Worm (Caenorhabditis elegans) whole organism, early embryonic: ENCODE results near the gene R10E8.2.
"Not testable (repeated sequence)": the region's sequence is repeated elsewhere in the genome, so short reads cannot be mapped to it uniquely, and the experiment has no call there.

Source experiments
- B0310.2 ChIP-seq: sonication (generic microtip); optimal IDR thresholded peaks from 2 replicates; lab custom pipeline; 2016; ENCODE audit warnings: mild to moderate bottlenecking, missing genetic modification characterization, missing compliant biosample characterization
- F13C5.2 ChIP-seq: sonication (generic microtip); optimal IDR thresholded peaks from 2 replicates; lab custom pipeline; 2017; ENCODE audit warnings: mild to moderate bottlenecking, missing genetic modification characterization, inconsistent platforms, missing compliant biosample characterization
- aly-1 ChIP-seq: sonication (generic microtip); optimal IDR thresholded peaks from 2 replicates; lab custom pipeline; 2016; ENCODE audit warnings: missing genetic modification characterization, missing compliant biosample characterization
- ama-1 ChIP-seq: fragments of 150-350 bp; optimal IDR thresholded peaks from 2 replicates; lab custom pipeline; 2014
- ceh-13 ChIP-seq: fragments of 200-800 bp; sonication (Bioruptor generic); optimal IDR thresholded peaks from 2 replicates; lab custom pipeline; 2018; ENCODE audit warnings: mild to moderate bottlenecking, missing genetic modification characterization, missing compliant biosample characterization
- ceh-36 ChIP-seq: sonication (generic microtip); optimal IDR thresholded peaks from 2 replicates; lab custom pipeline; 2016; ENCODE audit warnings: missing genetic modification characterization, inconsistent platforms, missing compliant biosample characterization
- ets-7 ChIP-seq: sonication (generic microtip); optimal IDR thresholded peaks from 2 replicates; lab custom pipeline; 2016; ENCODE audit warnings: missing genotype, missing genetic modification characterization, missing compliant biosample characterization
- flt-1 ChIP-seq: fragments of 200-800 bp; sonication (Bioruptor generic); IDR thresholded peaks from 2 replicates; pipeline ENCODE4 v1.3.6; 2022; ENCODE audit warnings: missing genetic modification characterization, missing compliant biosample characterization
- hmbx-1 ChIP-seq: sonication (generic microtip); optimal IDR thresholded peaks from 2 replicates; lab custom pipeline; 2016; ENCODE audit warnings: mild to moderate bottlenecking, missing genetic modification characterization, missing compliant biosample characterization
- hmg-4 ChIP-seq: fragments of 200-800 bp; sonication (Bioruptor generic); optimal IDR thresholded peaks from 2 replicates; lab custom pipeline; 2018; ENCODE audit warnings: mild to moderate bottlenecking, missing genetic modification characterization, missing compliant biosample characterization
- hnd-1 ChIP-seq: sonication (generic microtip); optimal IDR thresholded peaks from 2 replicates; lab custom pipeline; 2016; ENCODE audit warnings: missing genetic modification characterization, missing compliant biosample characterization
- pes-1 ChIP-seq: fragments of 200-800 bp; sonication (Bioruptor generic); IDR thresholded peaks from 2 replicates; pipeline ENCODE4 v1.3.6; 2022; ENCODE audit warnings: missing genetic modification reagents, missing genetic modification characterization, missing compliant biosample characterization
- scrt-1 ChIP-seq: fragments of 200-800 bp; sonication (Bioruptor generic); IDR thresholded peaks from 2 replicates; pipeline ENCODE4 v1.3.6; 2022; ENCODE audit warnings: missing genetic modification characterization, missing compliant biosample characterization
- sea-1 ChIP-seq: fragments of 200-800 bp; sonication (Bioruptor generic); conservative IDR thresholded peaks from 2 replicates; pipeline ENCODE4 v1.3.6; 2022; ENCODE audit warnings: missing genetic modification characterization, missing compliant biosample characterization
- tbx-11 ChIP-seq: fragments of 200-800 bp; sonication (Bioruptor generic); IDR thresholded peaks from 2 replicates; pipeline ENCODE4 v1.3.6; 2022; ENCODE audit warnings: missing genetic modification characterization, missing compliant biosample characterization
- tbx-37 ChIP-seq: fragments of 200-800 bp; sonication (Bioruptor generic); conservative IDR thresholded peaks from 2 replicates; pipeline ENCODE4 v1.3.6; 2022; ENCODE audit warnings: missing genetic modification reagents, missing genetic modification characterization, missing compliant biosample characterization
- tra-4 ChIP-seq: sonication (generic microtip); optimal IDR thresholded peaks from 2 replicates; lab custom pipeline; 2017; ENCODE audit warnings: missing genetic modification characterization, missing compliant biosample characterization

Gene R10E8.2

DNA sequence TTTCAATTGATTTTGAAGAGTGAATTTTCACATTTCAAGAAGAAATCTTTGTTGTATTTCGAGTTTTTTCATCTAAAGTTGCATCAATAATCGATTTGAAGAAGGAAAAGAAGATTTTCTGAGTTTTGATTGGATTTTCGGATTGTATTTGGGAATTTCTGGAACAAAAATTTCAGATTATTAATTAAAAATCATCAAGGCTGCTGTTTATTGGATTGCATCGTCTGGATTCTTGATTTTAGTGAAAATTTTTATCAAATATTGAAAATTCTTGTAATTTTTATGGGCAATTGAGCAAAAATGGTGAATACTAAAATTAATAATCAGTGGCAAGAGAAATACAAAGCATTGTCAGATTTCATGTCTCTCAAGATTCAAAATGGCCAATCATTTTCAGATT is 44.9 kb downstream of the R10E8.2 start, which contains the start of gene Y51A2A.5:
Gene Y51A2A.5, plus strand, starts transcription at position 301 of the 400 bp plus-strand sequence.
- TF ChIP-seq pes-1 (GFP tag; lab: Robert Waterston, UW) (no peak), ceh-36 (tag; lab: Kevin White, UChicago) (no peak), tbx-37 (GFP tag; lab: Robert Waterston, UW) (no peak), F13C5.2 (no peak), ets-7 (no peak), ama-1 (lab: Kevin White, UChicago) (no peak), hmbx-1 (tag; lab: Kevin White, UChicago) (no peak), tra-4 (tag; lab: Kevin White, UChicago) (no peak), ceh-13 (GFP tag; lab: Kevin White, UChicago) (no peak), flt-1 (GFP tag; lab: Robert Waterston, UW) (no peak), hnd-1 (tag; lab: Kevin White, UChicago) (no peak), aly-1 (tag; lab: Kevin White, UChicago) (no peak), sea-1 (GFP tag; lab: Robert Waterston, UW) (no peak), B0310.2 (tag; lab: Kevin White, UChicago) (no peak), scrt-1 (GFP tag; lab: Robert Waterston, UW) (no peak), tbx-11 (no peak), hmg-4 (GFP tag; lab: Kevin White, UChicago) (no peak)

- no peak for TF ChIP-seq tra-4 (tag; lab: Kevin White, UChicago)
- TF ChIP-seq pes-1 (GFP tag; lab: Robert Waterston, UW), result no peak
- no peak for TF ChIP-seq ceh-13 (GFP tag; lab: Kevin White, UChicago)
- TF ChIP-seq hmbx-1 (tag; lab: Kevin White, UChicago), result no peak
- no peak for TF ChIP-seq aly-1 (tag; lab: Kevin White, UChicago)
- no peak for TF ChIP-seq ets-7
- TF ChIP-seq F13C5.2, result no peak
- TF ChIP-seq ceh-36 (tag; lab: Kevin White, UChicago), result no peak
- no peak for TF ChIP-seq flt-1 (GFP tag; lab: Robert Waterston, UW)
- TF ChIP-seq B0310.2 (tag; lab: Kevin White, UChicago), result no peak
- TF ChIP-seq hmg-4 (GFP tag; lab: Kevin White, UChicago), result no peak
Observed at ce11 chrV:18299313-18299712, 45.7 kb downstream of the R10E8.2 start.

DNA sequence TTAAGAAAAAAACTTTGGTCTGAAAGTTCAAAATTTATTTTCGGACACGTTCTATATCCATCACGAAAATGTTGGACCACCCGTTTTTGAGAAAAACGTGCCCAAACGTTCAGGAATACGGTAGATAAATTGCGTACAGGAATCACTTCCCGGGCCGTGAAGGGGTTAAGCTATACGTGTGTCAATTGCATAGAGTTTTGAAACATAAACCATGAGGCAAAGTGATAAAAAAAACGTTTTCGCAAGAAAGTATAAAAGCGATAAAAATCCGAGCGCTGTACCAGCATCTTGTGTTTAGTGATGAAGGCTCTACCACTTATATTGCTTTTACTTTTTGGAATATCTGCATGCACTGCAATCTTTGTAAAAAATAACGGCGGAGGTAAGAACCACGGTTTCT is 48.8 kb downstream of the R10E8.2 start, which contains the start of gene Y51A2A.6:
Gene Y51A2A.6, plus strand, starts transcription at position 301 of the 400 bp plus-strand sequence.
- not testable (repeated sequence) for TF ChIP-seq B0310.2, tra-4, aly-1 (tag; lab: Kevin White, UChicago)
